Worm (Caenorhabditis elegans): ENCODE results near the gene T05A8.3.

- no peak for TF ChIP-seq elt-1 (tag; optimal IDR thresholded peaks at IDR 0.05; ENCODE audit: borderline replicate concordance, insufficient read depth)
- TF ChIP-seq ceh-43 (GFP tag; optimal IDR thresholded peaks at IDR 0.05): no peak
- no peak for TF ChIP-seq elt-3 (tag; optimal IDR thresholded peaks at IDR 0.05)
- no peak for TF ChIP-seq blmp-1 (tag; optimal IDR thresholded peaks at IDR 0.05)
- TF ChIP-seq nhr-12 (tag; optimal IDR thresholded peaks at IDR 0.05): no peak
- TF ChIP-seq nhr-28 (tag; optimal IDR thresholded peaks at IDR 0.05): no peak
- TF ChIP-seq unc-62 (GFP tag; optimal IDR thresholded peaks at IDR 0.05): no peak
- no peak for TF ChIP-seq snpc-4 (tag; optimal IDR thresholded peaks at IDR 0.05)
- no peak for TF ChIP-seq flh-1 (GFP tag; optimal IDR thresholded peaks at IDR 0.05)
- no peak for TF ChIP-seq nhr-237 (tag; optimal IDR thresholded peaks at IDR 0.05)
These were observed 35.3 kb upstream of the T05A8.3 start, which contains the start of gene F29A7.6 for ce11 chrII:2752536-2752935.
